Fruit fly (Drosophila melanogaster) Kc167 (cell line): Measurements from ENCODE around the gene CG3213.

Source experiments
- Myc ChIP-seq: fragments of >200 bp; optimal IDR thresholded peaks from 2 replicates; lab custom pipeline; 2017; ENCODE audit warnings: missing external identifiers
- Sin3A ChIP-seq: fragments of >200 bp; optimal IDR thresholded peaks from 2 replicates; lab custom pipeline; 2018; ENCODE audit warnings: missing external identifiers
- h ChIP-seq: fragments of >200 bp; optimal IDR thresholded peaks from 3 replicates; lab custom pipeline; 2018; ENCODE audit warnings: missing external identifiers
- insv ChIP-seq: fragments of >200 bp; optimal IDR thresholded peaks from 3 replicates; lab custom pipeline; 2018; ENCODE audit warnings: missing external identifiers
- psq ChIP-seq: fragments of >200 bp; optimal IDR thresholded peaks from 2 replicates; lab custom pipeline; 2017; ENCODE audit warnings: missing external identifiers
- ttk ChIP-seq: sonication (Bioruptor generic); optimal IDR thresholded peaks from 2 replicates; lab custom pipeline; 2017; ENCODE audit warnings: missing external identifiers

- TF ChIP-seq h (lab: Kevin White, UChicago) = no peak
- TF ChIP-seq Myc (lab: Kevin White, UChicago) = no peak
- TF ChIP-seq ttk (lab: Kevin White, UChicago) = no peak
- TF ChIP-seq psq = no peak
- TF ChIP-seq Sin3A = no peak
- no peak for TF ChIP-seq insv (lab: Kevin White, UChicago)
Observed at dm6 chr2L:3480443-3480839, 39.0 kb downstream of the CG3213 start.
